Worm (Caenorhabditis elegans): ENCODE results near the gene C52E2.5.

- no peak for TF ChIP-seq ama-1 (optimal IDR thresholded peaks at IDR 0.05)
- TF ChIP-seq hmbx-1 (tag; optimal IDR thresholded peaks at IDR 0.05): no peak
- TF ChIP-seq ceh-36 (tag; optimal IDR thresholded peaks at IDR 0.05): no peak
- TF ChIP-seq F13C5.2 (tag; optimal IDR thresholded peaks at IDR 0.05): no peak
- TF ChIP-seq tbx-37 (GFP tag; conservative IDR thresholded peaks at IDR 0.05): no peak
- TF ChIP-seq scrt-1 (GFP tag; IDR thresholded peaks at IDR 0.05): no peak
- no peak for TF ChIP-seq ets-7 (tag; optimal IDR thresholded peaks at IDR 0.05)
- TF ChIP-seq sea-1 (GFP tag; conservative IDR thresholded peaks at IDR 0.05): no peak
These were observed 26.7 kb downstream of the C52E2.5 start for ce11 chrII:1816053-1816452.

All from whole organism, early embryonic.